Worm (Caenorhabditis elegans) whole organism, late embryonic: Measurements from ENCODE around the gene arid-1.

Source experiments
- ama-1 ChIP-seq: fragments of 150-350 bp; optimal IDR thresholded peaks from 2 replicates; lab custom pipeline; 2014
- ceh-45 ChIP-seq: fragments of 200-800 bp; sonication (Bioruptor generic); IDR thresholded peaks from 2 replicates; pipeline ENCODE4 v1.3.6; 2022; ENCODE audit warnings: missing genetic modification reagents, missing genetic modification characterization, missing compliant biosample characterization
- dve-1 ChIP-seq: sonication (generic microtip); optimal IDR thresholded peaks from 2 replicates; lab custom pipeline; 2017; ENCODE audit warnings: antibody characterized with exemption, mild to moderate bottlenecking, missing genetic modification characterization, missing compliant biosample characterization
- hlh-8 ChIP-seq: sonication (generic microtip); optimal IDR thresholded peaks from 2 replicates; lab custom pipeline; 2016; ENCODE audit warnings: missing genotype, missing genetic modification characterization, missing compliant biosample characterization
- nfya-1 ChIP-seq: sonication (generic microtip); optimal IDR thresholded peaks from 2 replicates; lab custom pipeline; 2017; ENCODE audit warnings: missing genetic modification characterization, mild to moderate bottlenecking, missing compliant biosample characterization, antibody characterized with exemption, moderate library complexity
- nhr-11 ChIP-seq: fragments of 150-350 bp; optimal IDR thresholded peaks from 2 replicates; lab custom pipeline; 2014; ENCODE audit warnings: missing biosample characterization, missing genetic modification characterization
- pha-4 ChIP-seq: fragments of 150-350 bp; optimal IDR thresholded peaks from 2 replicates; lab custom pipeline; 2018; ENCODE audit warnings: missing biosample characterization, missing genetic modification reagents, missing genetic modification characterization
- sox-4 ChIP-seq: sonication (generic microtip); optimal IDR thresholded peaks from 2 replicates; lab custom pipeline; 2017; ENCODE audit warnings: mild to moderate bottlenecking, missing genetic modification characterization, inconsistent platforms, missing compliant biosample characterization

DNA sequence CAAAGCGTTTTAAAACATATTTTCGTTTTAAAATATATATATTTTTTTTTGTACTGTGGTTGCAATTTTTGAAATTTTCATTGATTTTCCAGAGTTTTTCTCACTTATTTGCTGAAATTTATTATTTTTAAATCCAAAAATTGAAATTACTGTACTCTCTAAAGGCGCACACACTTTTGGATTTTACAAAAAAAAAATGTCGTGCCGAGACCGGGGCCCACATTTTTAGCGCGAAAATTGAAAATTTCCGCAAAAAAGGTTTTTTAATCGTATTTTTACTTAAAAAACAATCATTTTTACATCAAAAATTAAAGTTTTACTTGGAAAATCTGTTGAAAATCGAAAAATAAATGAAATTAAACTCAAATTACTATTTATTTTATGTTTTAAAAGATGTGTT is 843 bp upstream of the arid-1 start:
- no peak for TF ChIP-seq hlh-8 (tag; lab: Kevin White, UChicago)
- TF ChIP-seq ama-1 (lab: Kevin White, UChicago), result no peak
- TF ChIP-seq ceh-45 (GFP tag; lab: Robert Waterston, UW), result no peak
- no peak for TF ChIP-seq sox-4 (tag; lab: Kevin White, UChicago)
- TF ChIP-seq pha-4 (tag; lab: Kevin White, UChicago), result no peak
- TF ChIP-seq dve-1, result no peak
- no peak for TF ChIP-seq nfya-1 (tag; lab: Kevin White, UChicago)
- TF ChIP-seq nhr-11 (tag; lab: Kevin White, UChicago), result no peak
